Fruit fly (Drosophila melanogaster) whole organism, embryonic: ENCODE measurements around the gene CG12009.

ENCODE experiments used
- Asciz ChIP-seq: fragments of 200-800 bp; sonication (Bioruptor generic); optimal IDR thresholded peaks from 2 replicates; lab custom pipeline; 2017; ENCODE audit warnings: missing biosample characterization, mild to moderate bottlenecking, missing genetic modification characterization, missing genetic modification reagents
- CG10267 ChIP-seq: fragments of 200-800 bp; sonication (Bioruptor generic); optimal IDR thresholded peaks from 2 replicates; lab custom pipeline; 2018; ENCODE audit warnings: missing biosample characterization, mild to moderate bottlenecking, missing genetic modification characterization, moderate library complexity
- CG10543 ChIP-seq: fragments of 200-800 bp; sonication (Bioruptor generic); optimal IDR thresholded peaks from 3 replicates; lab custom pipeline; 2017; ENCODE audit warnings: missing biosample characterization, mild to moderate bottlenecking, missing genetic modification characterization, moderate library complexity
- CG11696 ChIP-seq: fragments of 200-800 bp; sonication (Bioruptor generic); IDR thresholded peaks from 2 replicates; pipeline ENCODE4 v1.3.6; 2022; ENCODE audit warnings: missing biosample characterization, missing genetic modification characterization
- CG12942 ChIP-seq: fragments of 200-800 bp; sonication (Bioruptor generic); optimal IDR thresholded peaks from 3 replicates; lab custom pipeline; 2016; ENCODE audit warnings: missing biosample characterization, missing genetic modification characterization
- CG13894 ChIP-seq: fragments of 200-800 bp; sonication (Bioruptor generic); optimal IDR thresholded peaks from 3 replicates; lab custom pipeline; 2018; ENCODE audit warnings: missing biosample characterization, mild to moderate bottlenecking, missing genetic modification characterization, moderate library complexity
- CG15011 ChIP-seq: fragments of 200-800 bp; sonication (Bioruptor generic); optimal IDR thresholded peaks from 3 replicates; lab custom pipeline; 2018; ENCODE audit warnings: missing biosample characterization, mild to moderate bottlenecking, missing genetic modification characterization
- CG1647 ChIP-seq: fragments of 200-800 bp; sonication (Bioruptor generic); optimal IDR thresholded peaks from 3 replicates; lab custom pipeline; 2016; ENCODE audit warnings: missing biosample characterization, missing genetic modification characterization
- CG16813 ChIP-seq: fragments of 200-800 bp; sonication (Bioruptor generic); IDR thresholded peaks from 3 replicates; pipeline ENCODE4 v1.3.6; 2022; ENCODE audit warnings: missing biosample characterization, missing genetic modification characterization; ENCODE audit not compliant: partially characterized antibody
- CG17361 ChIP-seq: fragments of 200-800 bp; sonication (Bioruptor generic); IDR thresholded peaks from 3 replicates; pipeline ENCODE4 v1.3.6; 2022; ENCODE audit warnings: missing biosample characterization, missing genetic modification characterization
- CG1832 ChIP-seq: fragments of 200-800 bp; sonication (Bioruptor generic); optimal IDR thresholded peaks from 2 replicates; lab custom pipeline; 2017; ENCODE audit warnings: missing biosample characterization, mild to moderate bottlenecking, missing genetic modification characterization, inconsistent platforms
- CG32767 ChIP-seq: fragments of 200-800 bp; sonication (Bioruptor generic); IDR thresholded peaks from 2 replicates; pipeline ENCODE4 v1.3.6; 2022; ENCODE audit warnings: missing biosample characterization, missing genetic modification characterization
- CG3281 ChIP-seq: fragments of 200-800 bp; sonication (Bioruptor generic); optimal IDR thresholded peaks from 3 replicates; lab custom pipeline; 2017; ENCODE audit warnings: missing biosample characterization, mild to moderate bottlenecking, missing genetic modification characterization
- CG42726 ChIP-seq: fragments of 200-800 bp; sonication (Bioruptor generic); IDR thresholded peaks from 2 replicates; pipeline ENCODE4 v1.3.6; 2022; ENCODE audit warnings: missing biosample characterization, missing genetic modification characterization; ENCODE audit not compliant: partially characterized antibody
- CG4282 ChIP-seq: fragments of 200-800 bp; sonication (Bioruptor generic); optimal IDR thresholded peaks from 2 replicates; lab custom pipeline; 2016; ENCODE audit warnings: missing biosample characterization, missing genetic modification characterization
- CG6683 ChIP-seq: fragments of 200-800 bp; sonication (Bioruptor generic); optimal IDR thresholded peaks from 2 replicates; lab custom pipeline; 2017; ENCODE audit warnings: missing biosample characterization, mild to moderate bottlenecking, missing genetic modification characterization, missing genetic modification reagents
- CG6791 ChIP-seq: fragments of 200-800 bp; sonication (Bioruptor generic); IDR thresholded peaks from 3 replicates; pipeline ENCODE4 v1.3.6; 2022; ENCODE audit warnings: missing biosample characterization, missing genetic modification characterization; ENCODE audit not compliant: partially characterized antibody
- CG7372 ChIP-seq: fragments of 200-800 bp; sonication (Bioruptor generic); IDR thresholded peaks from 2 replicates; pipeline ENCODE4 v1.3.6; 2022; ENCODE audit warnings: missing biosample characterization, missing genetic modification characterization
- CG7556 ChIP-seq: fragments of 200-800 bp; sonication (Bioruptor generic); optimal IDR thresholded peaks from 2 replicates; lab custom pipeline; 2017; ENCODE audit warnings: missing biosample characterization, mild to moderate bottlenecking, missing genetic modification characterization
- CG7839 ChIP-seq: fragments of 200-800 bp; sonication (Bioruptor generic); optimal IDR thresholded peaks from 3 replicates; lab custom pipeline; 2018; ENCODE audit warnings: missing biosample characterization, mild to moderate bottlenecking, missing genetic modification characterization, moderate library complexity
- CG8281 ChIP-seq: fragments of 200-800 bp; sonication (Bioruptor generic); optimal IDR thresholded peaks from 2 replicates; lab custom pipeline; 2018; ENCODE audit warnings: missing biosample characterization, mild to moderate bottlenecking, missing genetic modification characterization, moderate library complexity
- CG9727 ChIP-seq: fragments of 200-800 bp; sonication (Bioruptor generic); optimal IDR thresholded peaks from 3 replicates; lab custom pipeline; 2017; ENCODE audit warnings: missing biosample characterization, mild to moderate bottlenecking, missing genetic modification characterization
- CrebB ChIP-seq: fragments of 200-800 bp; sonication (Bioruptor generic); optimal IDR thresholded peaks from 3 replicates; lab custom pipeline; 2018; ENCODE audit warnings: missing biosample characterization, mild to moderate bottlenecking, missing genetic modification characterization
- Dip2 ChIP-seq: fragments of 200-800 bp; sonication (Bioruptor generic); IDR thresholded peaks from 2 replicates; pipeline ENCODE4 v1.3.6; 2022; ENCODE audit warnings: missing biosample characterization, missing genetic modification characterization
- Eip74EF ChIP-seq, 2 experiments: fragments of 200-800 bp in 1 of 2; fragments of >200 bp in 1 of 2; sonication (Bioruptor generic) in 1 of 2; optimal IDR thresholded peaks; 2 replicates each; lab custom pipeline; 2017 to 2019; ENCODE audit warnings: missing biosample characterization in 2 of 2, missing genetic modification characterization in 2 of 2, mild to moderate bottlenecking in 1 of 2, moderate library complexity in 1 of 2
- Elba2 ChIP-seq: fragments of 200-800 bp; sonication (Bioruptor generic); optimal IDR thresholded peaks from 3 replicates; lab custom pipeline; 2016; ENCODE audit warnings: missing biosample characterization, missing genetic modification characterization
- Fer3 ChIP-seq: fragments of 200-800 bp; sonication (Bioruptor generic); optimal IDR thresholded peaks from 2 replicates; lab custom pipeline; 2018; ENCODE audit warnings: missing biosample characterization, mild to moderate bottlenecking, missing genetic modification characterization, moderate library complexity
- Hr3 ChIP-seq: fragments of 200-800 bp; sonication (Bioruptor generic); optimal IDR thresholded peaks from 3 replicates; lab custom pipeline; 2016; ENCODE audit warnings: missing biosample characterization, missing genetic modification characterization
- Kr ChIP-seq: fragments of 200-800 bp; sonication (Bioruptor generic); optimal IDR thresholded peaks from 2 replicates; lab custom pipeline; 2017; ENCODE audit warnings: missing biosample characterization, mild to moderate bottlenecking, missing genetic modification characterization
- Mad ChIP-seq: fragments of 200-800 bp; sonication (Bioruptor generic); optimal IDR thresholded peaks from 2 replicates; lab custom pipeline; 2016; ENCODE audit warnings: missing biosample characterization, missing genetic modification characterization
- Med ChIP-seq: fragments of 200-800 bp; sonication (Bioruptor generic); peaks from one replicate; lab custom pipeline; 2016; ENCODE audit warnings: missing biosample characterization, missing genetic modification characterization, mild to moderate bottlenecking, inconsistent platforms, moderate library complexity
- Mes4 ChIP-seq: fragments of 200-800 bp; sonication (Bioruptor generic); optimal IDR thresholded peaks from 2 replicates; lab custom pipeline; 2016; ENCODE audit warnings: missing biosample characterization, missing genetic modification characterization
- NC2β ChIP-seq: fragments of 200-800 bp; sonication (Bioruptor generic); optimal IDR thresholded peaks from 2 replicates; lab custom pipeline; 2016; ENCODE audit warnings: missing biosample characterization, missing genetic modification characterization
- Oli ChIP-seq: fragments of 200-800 bp; sonication (Bioruptor generic); optimal IDR thresholded peaks from 2 replicates; lab custom pipeline; 2018; ENCODE audit warnings: missing biosample characterization, mild to moderate bottlenecking, missing genetic modification characterization, moderate library complexity
- crol ChIP-seq: fragments of 200-800 bp; sonication (Bioruptor generic); IDR thresholded peaks from 2 replicates; pipeline ENCODE4 v1.3.6; 2022; ENCODE audit warnings: missing biosample characterization, missing genetic modification characterization
- da ChIP-seq: fragments of 200-800 bp; sonication (Bioruptor generic); optimal IDR thresholded peaks from 2 replicates; lab custom pipeline; 2016; ENCODE audit warnings: missing biosample characterization, missing genetic modification characterization
- dm ChIP-seq: fragments of 200-800 bp; sonication (Bioruptor generic); optimal IDR thresholded peaks from 3 replicates; lab custom pipeline; 2016; ENCODE audit warnings: missing biosample characterization, missing genetic modification characterization
- fru ChIP-seq: fragments of >200 bp; optimal IDR thresholded peaks from 2 replicates; lab custom pipeline; 2017
- hth ChIP-seq: fragments of >200 bp; optimal IDR thresholded peaks from 2 replicates; lab custom pipeline; 2017; ENCODE audit warnings: inconsistent platforms
- knrl ChIP-seq: fragments of 200-800 bp; sonication (Bioruptor generic); IDR thresholded peaks from 3 replicates; pipeline ENCODE4 v1.3.6; 2022; ENCODE audit warnings: missing biosample characterization, missing genetic modification characterization; ENCODE audit not compliant: partially characterized antibody
- nau ChIP-seq: fragments of 200-800 bp; sonication (Bioruptor generic); optimal IDR thresholded peaks from 3 replicates; lab custom pipeline; 2017; ENCODE audit warnings: missing biosample characterization, mild to moderate bottlenecking, missing genetic modification characterization, missing genetic modification reagents
- pan ChIP-seq, 4 experiments: fragments of >200 bp in 3 of 4; fragments of 200-800 bp in 1 of 4; sonication (Bioruptor generic) in 1 of 4; optimal IDR thresholded peaks in 3 of 4; IDR thresholded peaks in 1 of 4; 2 replicates each; pipeline versions ENCODE4 v1.3.6 to Lab custom; 2017 to 2022; ENCODE audit warnings: missing biosample characterization in 2 of 4, missing genetic modification characterization in 2 of 4, mixed read lengths in 1 of 4
- phol ChIP-seq: fragments of 200-800 bp; sonication (Bioruptor generic); optimal IDR thresholded peaks from 3 replicates; lab custom pipeline; 2018; ENCODE audit warnings: missing biosample characterization, mild to moderate bottlenecking, missing genetic modification characterization, moderate library complexity
- salm ChIP-seq: fragments of 200-800 bp; sonication (Bioruptor generic); optimal IDR thresholded peaks from 2 replicates; lab custom pipeline; 2018; ENCODE audit warnings: missing biosample characterization, mild to moderate bottlenecking, missing genetic modification characterization
- stwl ChIP-seq: fragments of 200-800 bp; sonication (Bioruptor generic); optimal IDR thresholded peaks from 3 replicates; lab custom pipeline; 2018; ENCODE audit warnings: missing biosample characterization, mild to moderate bottlenecking, missing genetic modification characterization, moderate library complexity
- tgo ChIP-seq: fragments of 200-800 bp; sonication (Bioruptor generic); IDR thresholded peaks from 3 replicates; pipeline ENCODE4 v1.3.6; 2022; ENCODE audit warnings: missing biosample characterization, missing genetic modification characterization
- vnd ChIP-seq: fragments of 200-800 bp; sonication (Bioruptor generic); IDR thresholded peaks from 3 replicates; pipeline ENCODE4 v1.3.6; 2022; ENCODE audit warnings: missing biosample characterization, missing genetic modification characterization; ENCODE audit not compliant: partially characterized antibody
- vvl ChIP-seq: fragments of 200-800 bp; sonication (Bioruptor generic); IDR thresholded peaks from 2 replicates; pipeline ENCODE4 v1.3.6; 2022; ENCODE audit warnings: missing biosample characterization, missing genetic modification characterization

Gene CG12009

DNA sequence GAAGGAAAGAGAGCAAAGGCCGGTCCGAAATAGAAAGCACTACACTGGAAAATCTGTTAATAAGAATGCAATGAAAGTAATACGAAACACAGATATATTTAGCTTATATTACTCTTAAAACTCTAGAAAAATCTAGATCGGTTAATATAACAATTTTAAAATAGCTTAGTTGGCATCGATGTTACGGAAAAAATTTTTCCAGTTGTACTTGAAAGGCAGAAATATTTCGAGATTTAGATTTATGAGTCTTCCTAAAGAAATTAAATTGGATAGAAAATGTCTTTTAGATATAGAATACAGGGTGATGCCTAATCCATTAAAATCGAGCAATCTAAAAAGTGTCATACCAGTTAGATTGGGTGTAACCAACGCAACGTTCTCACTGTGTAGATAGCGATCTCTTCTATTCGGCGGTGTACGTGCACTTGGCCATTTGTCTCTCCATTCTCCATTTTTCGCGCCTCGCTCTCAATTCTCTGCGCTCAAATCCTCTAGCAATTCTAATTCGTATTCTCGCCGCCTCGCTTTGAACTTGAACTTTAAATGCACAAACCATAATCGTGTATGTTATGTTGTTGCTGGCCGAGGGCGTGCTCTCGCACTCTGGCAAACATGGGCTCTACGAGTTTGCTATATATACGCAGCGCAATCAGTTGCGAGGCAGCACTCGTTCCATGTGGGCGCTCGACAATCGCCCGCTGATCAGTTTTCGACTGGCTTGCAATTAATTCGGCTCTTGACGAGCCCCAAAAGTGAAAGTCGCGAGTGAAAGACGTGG lies 41.1 kb upstream of the CG12009 start (continued):
- peak; percentile 15 for TF ChIP-seq Kr (GFP tag; lab: Kevin White, UChicago)
- TF ChIP-seq Mes4 (GFP tag; lab: Kevin White, UChicago): peak; percentile 96
- peak; percentile 92 for TF ChIP-seq Mad
- TF ChIP-seq phol (tag; lab: Kevin White, UChicago): peak; percentile 96
- TF ChIP-seq CG4282 (GFP tag; lab: Kevin White, UChicago): peak; percentile 31
- TF ChIP-seq CG10543 (GFP tag; lab: Kevin White, UChicago): peak; percentile 97
- TF ChIP-seq CrebB: peak; percentile 68
- no peak for TF ChIP-seq vnd (GFP tag; lab: Robert Waterston, UW)
- TF ChIP-seq hth (lab: Kevin White, UChicago): no peak
- peak; percentile 92 for TF ChIP-seq NC2β
- TF ChIP-seq CG1647 (GFP tag; lab: Kevin White, UChicago): peak; percentile 79
- no peak for TF ChIP-seq crol (GFP tag; lab: Robert Waterston, UW)
- TF ChIP-seq CG16813 (GFP tag; lab: Robert Waterston, UW): no peak
- TF ChIP-seq CG3281 (GFP tag; lab: Kevin White, UChicago): peak; percentile 95
- peak; percentile 79 for TF ChIP-seq vvl (GFP tag; lab: Robert Waterston, UW)
- peak; percentile 79 for TF ChIP-seq salm (tag; lab: Kevin White, UChicago)
- peak; percentile 84 for TF ChIP-seq da
- peak; percentile 97 for TF ChIP-seq CG7556
- peak; percentile 63 for TF ChIP-seq Elba2
- TF ChIP-seq Med (GFP tag; lab: Kevin White, UChicago): peak; percentile 97
- peak; percentile 18 for TF ChIP-seq CG13894 (tag; lab: Kevin White, UChicago)
- peak; percentile 91 for TF ChIP-seq Asciz (GFP tag; lab: Kevin White, UChicago)
- TF ChIP-seq knrl (GFP tag; lab: Robert Waterston, UW): no peak
- peak; percentile 87 for TF ChIP-seq dm
- peak; percentile 93 for TF ChIP-seq nau (GFP tag; lab: Kevin White, UChicago)
- no peak for TF ChIP-seq fru (lab: Kevin White, UChicago)
- TF ChIP-seq CG7372: peak; percentile 82
- peak in 1 of 2 experiments; percentile 95 for TF ChIP-seq Eip74EF (GFP tag; optimal IDR thresholded peaks at IDR 0.05; lab: Kevin White, UChicago)
- TF ChIP-seq Oli (tag; lab: Kevin White, UChicago): peak; percentile 97
- peak; percentile 78 for TF ChIP-seq CG6683 (GFP tag; lab: Kevin White, UChicago)
- TF ChIP-seq Fer3: peak; percentile 81
- peak; percentile 76; the same call in 1 of the 2 replicates for TF ChIP-seq CG32767 (GFP tag; lab: Robert Waterston, UW)
- peak; percentile 89 for TF ChIP-seq CG10267 (tag; lab: Kevin White, UChicago)
- TF ChIP-seq stwl (tag; lab: Kevin White, UChicago): no peak
- TF ChIP-seq CG1832: no peak
- TF ChIP-seq CG9727 (GFP tag; lab: Kevin White, UChicago): peak; percentile 98
- peak; percentile 79 for TF ChIP-seq CG8281 (tag; lab: Kevin White, UChicago)
- no peak for TF ChIP-seq CG42726
- no peak for TF ChIP-seq pan (optimal IDR thresholded peaks at IDR 0.05; lab: Kevin White, UChicago)
- peak in 1 of 2 experiments; percentile 75 for TF ChIP-seq pan (GFP tag; optimal IDR thresholded peaks at IDR 0.05 in 1 of 2, IDR thresholded peaks at IDR 0.05 in 1 of 2)
- no peak for TF ChIP-seq CG6791
- peak; percentile 86 for TF ChIP-seq tgo
- peak; percentile 96 for TF ChIP-seq Hr3
- peak; percentile 99 for TF ChIP-seq CG17361 (GFP tag; lab: Robert Waterston, UW)
- TF ChIP-seq CG12942 (GFP tag; lab: Kevin White, UChicago): peak; percentile 94
- TF ChIP-seq CG15011 (GFP tag; lab: Kevin White, UChicago): peak; percentile 94
- no peak for TF ChIP-seq CG11696
- peak; percentile 96 for TF ChIP-seq CG7839 (tag; lab: Kevin White, UChicago)
- no peak for TF ChIP-seq Dip2 (GFP tag; lab: Robert Waterston, UW)
